Fruit fly (Drosophila melanogaster): ENCODE results near the gene tomb.

DNA sequence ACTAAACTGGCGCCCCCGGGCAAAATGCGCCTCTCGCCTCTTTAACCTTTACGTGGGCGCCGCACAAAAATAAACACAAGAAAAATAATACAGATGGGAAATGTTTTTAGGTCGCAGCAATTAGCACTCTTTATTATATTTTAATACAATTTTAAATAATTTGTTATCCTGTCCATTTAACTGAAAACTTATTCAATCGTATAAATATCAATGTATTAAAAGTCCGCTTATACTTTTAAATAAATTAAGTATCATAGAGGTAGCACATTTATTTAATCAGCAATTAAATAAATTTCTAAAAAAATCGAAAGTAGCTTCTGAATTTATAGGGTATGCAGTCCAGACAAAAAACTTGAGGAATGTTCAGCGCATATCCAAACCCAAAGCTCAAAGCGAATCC lies 29.5 kb downstream of the tomb start:
- TF ChIP-seq CG31627 (GFP tag; optimal IDR thresholded peaks at IDR 0.05) (no peak), CG6808 (GFP tag; optimal IDR thresholded peaks at IDR 0.05) (no peak), OdsH (GFP tag; optimal IDR thresholded peaks at IDR 0.05) (no peak), Smox (GFP tag; optimal IDR thresholded peaks at IDR 0.05) (no peak), CG6163 (GFP tag; IDR thresholded peaks at IDR 0.05) (no peak), CG8319 (GFP tag; optimal IDR thresholded peaks at IDR 0.05) (no peak), CG6854 (GFP tag; optimal IDR thresholded peaks at IDR 0.05) (no peak), lz (GFP tag; optimal IDR thresholded peaks at IDR 0.05) (no peak), Gug (GFP tag; IDR thresholded peaks at IDR 0.05) (no peak), CG16779 (tag; optimal IDR thresholded peaks at IDR 0.05) (no peak), Lpt (GFP tag; optimal IDR thresholded peaks at IDR 0.05) (no peak), eg (GFP tag; IDR thresholded peaks at IDR 0.05) (no peak)

Measured in whole organism, prepupa.